Fruit fly (Drosophila melanogaster): ENCODE results near the gene CG31229.

The CG31229 gene

DNA sequence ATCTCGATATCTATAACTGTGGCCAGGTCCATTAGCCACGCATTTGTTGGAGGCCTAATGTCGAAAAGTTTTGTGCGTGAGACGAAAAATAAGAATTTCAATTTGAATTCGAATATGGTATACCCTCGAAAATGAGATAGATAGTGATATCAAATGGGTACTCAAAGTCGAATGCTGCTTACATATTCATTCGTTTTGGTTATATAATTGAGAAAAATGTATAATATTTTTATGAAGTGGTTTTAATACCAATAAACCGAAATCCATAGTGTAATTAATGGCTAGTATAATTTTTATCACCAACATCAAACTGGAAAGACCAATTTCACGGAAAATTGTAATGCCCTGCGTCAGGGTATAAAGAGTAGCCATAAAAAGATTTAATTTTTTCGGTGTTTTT, 34.6 kb upstream of the CG31229 start (continued):
- 0 out of 2 replicates have a peak, but pooled peaks have one; percentile 8 for TF ChIP-seq slbo (GFP tag; IDR thresholded peaks at IDR 0.05)
- TF ChIP-seq dmrt99B (tag; optimal IDR thresholded peaks at IDR 0.05), result peak; percentile 50
- TF ChIP-seq CG34224 (GFP tag; IDR thresholded peaks at IDR 0.05; ENCODE audit: partially characterized antibody), result no peak
- no peak for TF ChIP-seq CG17829 (tag; optimal IDR thresholded peaks at IDR 0.05)
- peak; percentile 31 for TF ChIP-seq Oli (tag; optimal IDR thresholded peaks at IDR 0.05)

DNA sequence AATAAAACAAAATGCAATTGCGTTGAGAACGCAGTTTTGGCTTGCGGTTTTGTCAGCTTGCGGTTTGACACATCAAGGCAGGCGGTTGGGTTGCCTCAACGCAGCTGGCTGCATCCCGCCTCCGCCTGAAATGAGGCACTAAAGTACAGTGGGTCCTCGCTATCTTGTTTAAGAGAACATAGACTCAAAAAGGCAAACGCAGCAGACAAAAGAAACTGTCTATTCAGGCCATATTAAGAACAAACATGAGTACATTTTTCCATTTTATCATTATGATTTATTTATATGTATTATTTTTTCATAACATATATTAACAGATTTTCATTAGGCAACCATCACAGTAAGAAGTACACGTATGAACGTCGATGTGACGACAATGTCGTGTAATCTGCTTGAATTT, 28.0 kb upstream of the CG31229 start:
- TF ChIP-seq stwl (tag; optimal IDR thresholded peaks at IDR 0.05) (no peak), Drgx (GFP tag; IDR thresholded peaks at IDR 0.05) (peak; percentile 36; the same call in 1 of the 2 replicates), row (GFP tag; IDR thresholded peaks at IDR 0.05) (peak; percentile 28; the same call in 1 of the 3 replicates)

DNA sequence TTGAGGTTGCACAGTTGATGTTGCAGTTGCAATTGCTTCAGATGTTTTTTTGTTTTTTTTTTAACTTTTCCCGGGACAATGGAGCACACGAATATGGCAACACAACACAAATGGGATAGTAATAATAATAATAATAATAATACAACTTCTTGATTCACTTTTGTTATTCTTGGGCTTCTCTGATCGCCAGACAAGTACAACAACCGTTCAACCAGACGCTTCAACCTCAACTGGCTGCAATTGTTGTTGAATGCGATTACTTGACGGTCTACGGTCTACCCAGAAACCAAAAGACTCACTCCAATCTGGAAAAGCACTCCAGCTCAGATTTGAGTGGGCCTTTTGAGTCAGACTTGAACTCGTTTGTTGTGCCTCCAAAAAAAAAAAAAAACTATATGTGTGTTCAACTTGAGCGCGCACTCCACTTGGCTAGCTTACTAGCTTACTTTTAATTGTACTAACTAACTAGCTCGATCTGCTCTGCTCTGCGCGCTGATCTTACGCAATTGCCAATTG, 26.4 kb upstream of the CG31229 start, which contains the start of gene CG14301:
Gene CG14301, minus strand, starts transcription at position 216 of the 516 bp plus-strand sequence.
- TF ChIP-seq fd3F (GFP tag; optimal IDR thresholded peaks at IDR 0.05) (no peak), pzg (GFP tag; optimal IDR thresholded peaks at IDR 0.05) (no peak), CG17359 (tag; optimal IDR thresholded peaks at IDR 0.05) (no peak), CG11093 (GFP tag; IDR thresholded peaks at IDR 0.05) (no peak), D (optimal IDR thresholded peaks at IDR 0.05) (no peak), D (GFP tag; optimal IDR thresholded peaks at IDR 0.05) (no peak), z (GFP tag; IDR thresholded peaks at IDR 0.05) (peak; percentile 96), HLH4C (GFP tag; IDR thresholded peaks at IDR 0.05; ENCODE audit: partially characterized antibody) (0 out of 3 replicates have a peak, but pooled peaks have one; percentile 22), nom (GFP tag; optimal IDR thresholded peaks at IDR 0.05) (peak; percentile 55), CG15601 (tag; optimal IDR thresholded peaks at IDR 0.05) (peak; percentile 95), Neu2 (GFP tag; optimal IDR thresholded peaks at IDR 0.05; ENCODE audit: borderline replicate concordance) (no peak)

DNA sequence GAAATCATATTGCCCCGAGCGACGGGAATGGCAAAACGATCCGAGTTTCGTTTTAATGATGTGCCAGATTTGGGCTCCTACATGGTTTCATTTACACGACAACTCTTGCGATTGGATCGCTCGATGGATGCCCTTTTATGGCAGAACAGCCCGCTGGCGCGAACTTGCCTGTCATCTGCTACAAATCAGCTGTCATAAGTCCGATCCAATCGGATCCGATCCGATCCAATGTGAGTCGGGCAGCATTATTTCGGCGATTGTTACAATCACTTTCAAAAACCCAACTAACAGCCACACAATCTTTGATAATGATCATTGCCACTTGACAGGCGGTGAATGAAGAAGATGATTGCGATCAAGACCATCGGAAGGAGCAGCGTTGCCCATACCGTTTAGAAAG, 24.0 kb upstream of the CG31229 start:
- TF ChIP-seq CG13894 (tag; optimal IDR thresholded peaks at IDR 0.05) (peak; percentile 95), Ets65A (GFP tag) (peak; percentile 63), oc (tag; optimal IDR thresholded peaks at IDR 0.05) (no peak), Gug (GFP tag; IDR thresholded peaks at IDR 0.05) (no peak), odd (GFP tag; optimal IDR thresholded peaks at IDR 0.05) (no peak)

DNA sequence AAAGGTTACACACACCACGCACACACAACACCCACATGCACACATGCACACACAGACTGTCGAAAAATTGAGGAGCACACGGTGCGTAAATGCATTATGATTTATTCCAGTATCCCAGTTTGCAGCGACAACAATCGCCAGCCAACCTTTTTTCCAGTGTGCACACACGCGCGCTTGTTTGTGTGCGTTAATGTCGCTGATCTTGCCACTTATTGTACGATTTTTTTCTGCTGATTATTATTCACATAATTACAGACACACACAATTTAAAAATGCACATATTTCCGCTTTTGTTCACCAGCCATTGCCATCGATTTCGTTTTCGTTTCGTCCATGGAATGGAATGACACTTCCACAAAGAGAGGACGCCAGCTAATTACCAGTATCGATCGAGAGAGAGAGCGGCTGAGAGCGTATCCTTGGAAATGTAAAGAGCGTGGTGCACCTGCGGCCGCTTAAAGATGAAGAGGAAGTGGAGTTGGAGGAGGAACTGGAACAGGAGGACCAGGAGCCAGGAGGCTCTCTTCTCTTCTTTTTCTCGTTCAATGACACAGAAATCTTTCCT, 9.2 kb upstream of the CG31229 start:
- TF ChIP-seq CG14710 (tag; optimal IDR thresholded peaks at IDR 0.05) (peak; percentile 92), sr (GFP tag; IDR thresholded peaks at IDR 0.05) (no peak), Trl (optimal IDR thresholded peaks at IDR 0.05) (peak; percentile 73 to 78), Trl (GFP tag; optimal IDR thresholded peaks at IDR 0.05) (no peak), tup (GFP tag; optimal IDR thresholded peaks at IDR 0.05) (no peak), ci (GFP tag; IDR thresholded peaks at IDR 0.05) (0 out of 3 replicates have a peak, but pooled peaks have one; percentile 34), Ets65A (GFP tag) (peak; percentile 72), sob (GFP tag; IDR thresholded peaks at IDR 0.05) (no peak), onecut (GFP tag; IDR thresholded peaks at IDR 0.05) (peak; percentile 78), D (optimal IDR thresholded peaks at IDR 0.05) (peak; percentile 4), D (GFP tag; optimal IDR thresholded peaks at IDR 0.05) (no peak), CG15479 (GFP tag; optimal IDR thresholded peaks at IDR 0.05) (no peak), CG11696 (GFP tag; IDR thresholded peaks at IDR 0.05) (0 out of 2 replicates have a peak, but pooled peaks have one; percentile 7), chinmo (GFP tag; IDR thresholded peaks at IDR 0.05; ENCODE audit: partially characterized antibody) (no peak), vvl (GFP tag; IDR thresholded peaks at IDR 0.05) (peak; percentile 40; the same call in 1 of the 2 replicates), zf30C (GFP tag; optimal IDR thresholded peaks at IDR 0.05) (peak; percentile 48)

Measured in whole organism, embryonic.